Worm (Caenorhabditis elegans) whole organism, L4 larva: ENCODE measurements around the gene unc-51.

Source experiments
- D1046.2 ChIP-seq: fragments of 200-800 bp; sonication (Bioruptor generic); IDR thresholded peaks from 2 replicates; pipeline ENCODE4 v1.3.6; 2022; ENCODE audit warnings: missing genetic modification characterization, missing compliant biosample characterization
- F37D6.2 ChIP-seq: sonication (generic microtip); optimal IDR thresholded peaks from 2 replicates; lab custom pipeline; 2016; ENCODE audit warnings: mild to moderate bottlenecking, missing genetic modification characterization, missing compliant biosample characterization
- F49E8.2 ChIP-seq: sonication (generic microtip); optimal IDR thresholded peaks from 2 replicates; lab custom pipeline; 2016; ENCODE audit warnings: missing compliant biosample characterization, mild to moderate bottlenecking, missing genetic modification characterization, borderline replicate concordance
- Y5F2A.4 ChIP-seq: fragments of 200-800 bp; sonication (Bioruptor generic); optimal IDR thresholded peaks from 2 replicates; lab custom pipeline; 2018; ENCODE audit warnings: mild to moderate bottlenecking, missing genetic modification characterization, missing compliant biosample characterization
- Y75B8A.6 ChIP-seq: fragments of 200-800 bp; sonication (Bioruptor generic); IDR thresholded peaks from 2 replicates; pipeline ENCODE4 v1.3.6; 2022; ENCODE audit warnings: missing genetic modification reagents, missing genetic modification characterization, missing compliant biosample characterization
- aly-2 ChIP-seq: sonication (generic microtip); optimal IDR thresholded peaks from 2 replicates; lab custom pipeline; 2018; ENCODE audit warnings: missing biosample characterization, missing genetic modification characterization
- ama-1 ChIP-seq: fragments of 150-350 bp; optimal IDR thresholded peaks from 2 replicates; lab custom pipeline; 2014; ENCODE audit warnings: inconsistent platforms, mixed read lengths
- arid-1 ChIP-seq: fragments of 200-800 bp; sonication (Bioruptor generic); conservative IDR thresholded peaks from 2 replicates; pipeline ENCODE4 v1.3.6; 2022; ENCODE audit warnings: missing genetic modification reagents, missing genetic modification characterization, missing compliant biosample characterization
- ceh-82 ChIP-seq: sonication (generic microtip); optimal IDR thresholded peaks from 2 replicates; lab custom pipeline; 2017; ENCODE audit warnings: missing biosample characterization, missing genetic modification characterization
- cey-2 ChIP-seq: sonication (generic microtip); optimal IDR thresholded peaks from 3 replicates; lab custom pipeline; 2017; ENCODE audit warnings: missing genetic modification characterization, mild to moderate bottlenecking, missing compliant biosample characterization, antibody characterized with exemption, borderline replicate concordance; ENCODE audit not compliant: insufficient read depth
- daf-12 ChIP-seq: fragments of 150-350 bp; optimal IDR thresholded peaks from 2 replicates; lab custom pipeline; 2014; ENCODE audit warnings: missing biosample characterization, missing genetic modification reagents, missing genetic modification characterization
- daf-16 ChIP-seq, 3 experiments: sonication (generic microtip); optimal IDR thresholded peaks; 2 replicates each; lab custom pipeline; 2016 to 2017; ENCODE audit warnings: missing genetic modification characterization in 3 of 3, missing genetic modification reagents in 3 of 3, mild to moderate bottlenecking in 2 of 3, missing compliant biosample characterization in 2 of 3, missing biosample characterization in 1 of 3, moderate library complexity in 1 of 3
- daf-8 ChIP-seq: fragments of 200-800 bp; sonication (Bioruptor generic); IDR thresholded peaks from 2 replicates; pipeline ENCODE4 v1.3.6; 2022; ENCODE audit warnings: missing genetic modification characterization, missing compliant biosample characterization
- dpl-1 ChIP-seq: fragments of 150-350 bp; optimal IDR thresholded peaks from 2 replicates; lab custom pipeline; 2014; ENCODE audit warnings: missing biosample characterization, missing genetic modification reagents, missing genetic modification characterization
- egl-43 ChIP-seq: fragments of 200-800 bp; sonication (Bioruptor generic); IDR thresholded peaks from 2 replicates; pipeline ENCODE4 v1.3.6; 2022; ENCODE audit warnings: missing genetic modification reagents, missing genetic modification characterization, missing compliant biosample characterization
- gei-8 ChIP-seq: fragments of 200-800 bp; sonication (Bioruptor generic); optimal IDR thresholded peaks from 2 replicates; lab custom pipeline; 2018; ENCODE audit warnings: mild to moderate bottlenecking, missing genetic modification characterization, missing compliant biosample characterization
- hif-1 ChIP-seq, 2 experiments: sonication (generic microtip); optimal IDR thresholded peaks; 2 replicates each; lab custom pipeline; 2016 to 2017; ENCODE audit warnings: missing compliant biosample characterization in 2 of 2, missing genetic modification characterization in 2 of 2, missing genetic modification reagents in 2 of 2, missing genotype in 2 of 2, mild to moderate bottlenecking in 1 of 2
- hmg-1.1 ChIP-seq: fragments of 200-800 bp; sonication (Bioruptor generic); IDR thresholded peaks from 2 replicates; pipeline ENCODE4 v1.3.6; 2022; ENCODE audit warnings: missing genetic modification reagents, missing genetic modification characterization, missing compliant biosample characterization
- lim-7 ChIP-seq: fragments of 200-800 bp; sonication (Bioruptor generic); IDR thresholded peaks from 2 replicates; pipeline ENCODE4 v1.3.6; 2022; ENCODE audit warnings: missing genetic modification characterization, missing compliant biosample characterization
- lin-1 ChIP-seq: fragments of 200-800 bp; sonication (Bioruptor generic); IDR thresholded peaks from 2 replicates; pipeline ENCODE4 v1.3.6; 2022; ENCODE audit warnings: missing genetic modification reagents, missing genetic modification characterization, missing compliant biosample characterization
- lin-29 ChIP-seq: fragments of 200-800 bp; sonication (Bioruptor generic); IDR thresholded peaks from 2 replicates; pipeline ENCODE4 v1.3.6; 2022; ENCODE audit warnings: missing genetic modification reagents, missing genetic modification characterization, missing compliant biosample characterization
- lin-38 ChIP-seq: fragments of 200-800 bp; sonication (Bioruptor generic); IDR thresholded peaks from 2 replicates; pipeline ENCODE4 v1.3.6; 2022; ENCODE audit warnings: missing genetic modification reagents, missing genetic modification characterization, missing compliant biosample characterization
- lin-39 ChIP-seq: fragments of 150-350 bp; optimal IDR thresholded peaks from 2 replicates; lab custom pipeline; 2014; ENCODE audit warnings: missing biosample characterization, missing genetic modification reagents, missing genetic modification characterization
- madf-5 ChIP-seq, 2 experiments: fragments of 200-800 bp; sonication (Bioruptor generic); IDR thresholded peaks; 2 replicates each; pipeline ENCODE4 v1.3.6; 2022; ENCODE audit warnings: missing compliant biosample characterization in 2 of 2, missing genetic modification characterization in 2 of 2
- mdt-29 ChIP-seq: fragments of 200-800 bp; sonication (Bioruptor generic); IDR thresholded peaks from 2 replicates; pipeline ENCODE4 v1.3.6; 2022; ENCODE audit warnings: missing genetic modification reagents, missing genetic modification characterization, missing compliant biosample characterization
- mep-1 ChIP-seq: fragments of 150-350 bp; sonication (generic microtip); optimal IDR thresholded peaks from 3 replicates; lab custom pipeline; 2014; ENCODE audit warnings: missing biosample characterization, missing genetic modification characterization
- nhr-10 ChIP-seq: fragments of 150-350 bp; optimal IDR thresholded peaks from 2 replicates; lab custom pipeline; 2014; ENCODE audit warnings: missing biosample characterization, missing genetic modification characterization
- nhr-102 ChIP-seq: sonication (generic microtip); optimal IDR thresholded peaks from 2 replicates; lab custom pipeline; 2016; ENCODE audit warnings: mild to moderate bottlenecking, missing genetic modification characterization, moderate library complexity, missing compliant biosample characterization
- nhr-25 ChIP-seq: sonication (generic microtip); optimal IDR thresholded peaks from 2 replicates; lab custom pipeline; 2017; ENCODE audit warnings: missing genetic modification characterization, mild to moderate bottlenecking, missing compliant biosample characterization, antibody characterized with exemption, moderate library complexity, borderline replicate concordance; ENCODE audit not compliant: insufficient read depth
- nhr-28 ChIP-seq: fragments of 150-350 bp; optimal IDR thresholded peaks from 2 replicates; lab custom pipeline; 2014; ENCODE audit warnings: missing biosample characterization, missing genetic modification characterization
- nhr-76 ChIP-seq: fragments of 150-350 bp; optimal IDR thresholded peaks from 2 replicates; lab custom pipeline; 2014; ENCODE audit warnings: missing biosample characterization, missing genetic modification characterization
- pqm-1 ChIP-seq: sonication (generic microtip); optimal IDR thresholded peaks from 2 replicates; lab custom pipeline; 2017; ENCODE audit warnings: missing biosample characterization, missing genetic modification characterization
- sdz-12 ChIP-seq: fragments of 200-800 bp; sonication (Bioruptor generic); optimal IDR thresholded peaks from 2 replicates; lab custom pipeline; 2018; ENCODE audit warnings: mild to moderate bottlenecking, missing genetic modification characterization, missing compliant biosample characterization
- set-16 ChIP-seq: fragments of 200-800 bp; sonication (Bioruptor generic); IDR thresholded peaks from 2 replicates; pipeline ENCODE4 v1.3.6; 2022; ENCODE audit warnings: missing genetic modification reagents, missing genetic modification characterization, missing compliant biosample characterization
- snpc-4 ChIP-seq: fragments of 150-350 bp; optimal IDR thresholded peaks from 2 replicates; lab custom pipeline; 2014; ENCODE audit warnings: missing biosample characterization, missing genetic modification characterization
- spr-1 ChIP-seq: sonication (generic microtip); optimal IDR thresholded peaks from 2 replicates; lab custom pipeline; 2016; ENCODE audit warnings: mild to moderate bottlenecking, missing genetic modification characterization, missing compliant biosample characterization
- spr-3 ChIP-seq: fragments of 200-800 bp; sonication (Bioruptor generic); optimal IDR thresholded peaks from 2 replicates; lab custom pipeline; 2018; ENCODE audit warnings: mild to moderate bottlenecking, missing genetic modification characterization, missing compliant biosample characterization
- tra-1 ChIP-seq: fragments of 200-800 bp; sonication (Bioruptor generic); IDR thresholded peaks from 2 replicates; pipeline ENCODE4 v1.3.6; 2022; ENCODE audit warnings: missing genetic modification reagents, missing genetic modification characterization, missing compliant biosample characterization
- unc-62 ChIP-seq, 3 experiments: fragments of 150-350 bp in 1 of 3; sonication (generic microtip); optimal IDR thresholded peaks in 2 of 3; peaks in 1 of 3; 1 replicate in 1 of 3; 2 replicates in 2 of 3; lab custom pipeline; 2014 to 2017; ENCODE audit warnings: missing biosample characterization in 3 of 3, missing genetic modification characterization in 3 of 3, missing genetic modification reagents in 3 of 3, missing genotype in 1 of 3
- vab-7 ChIP-seq: fragments of 200-800 bp; sonication (Bioruptor generic); IDR thresholded peaks from 2 replicates; pipeline ENCODE4 v1.3.6; 2022; ENCODE audit warnings: missing genetic modification reagents, missing genetic modification characterization, missing compliant biosample characterization
- zfp-2 ChIP-seq: sonication (generic microtip); optimal IDR thresholded peaks from 2 replicates; lab custom pipeline; 2016; ENCODE audit warnings: mild to moderate bottlenecking, missing genetic modification characterization, missing compliant biosample characterization
- zfp-3 ChIP-seq: fragments of 200-800 bp; sonication (Bioruptor generic); conservative IDR thresholded peaks from 2 replicates; pipeline ENCODE4 v1.3.6; 2022; ENCODE audit warnings: missing genetic modification reagents, missing genetic modification characterization, missing compliant biosample characterization
- zip-11 ChIP-seq: fragments of 200-800 bp; sonication (Bioruptor generic); IDR thresholded peaks from 2 replicates; pipeline ENCODE4 v1.3.6; 2022; ENCODE audit warnings: missing genetic modification characterization, missing compliant biosample characterization
- ztf-11 ChIP-seq: fragments of 150-350 bp; optimal IDR thresholded peaks from 2 replicates; lab custom pipeline; 2014; ENCODE audit warnings: missing biosample characterization, missing genetic modification characterization
- ztf-7 ChIP-seq: fragments of 150-350 bp; optimal IDR thresholded peaks from 2 replicates; lab custom pipeline; 2014; ENCODE audit warnings: missing biosample characterization, missing genetic modification characterization

Gene unc-51

DNA sequence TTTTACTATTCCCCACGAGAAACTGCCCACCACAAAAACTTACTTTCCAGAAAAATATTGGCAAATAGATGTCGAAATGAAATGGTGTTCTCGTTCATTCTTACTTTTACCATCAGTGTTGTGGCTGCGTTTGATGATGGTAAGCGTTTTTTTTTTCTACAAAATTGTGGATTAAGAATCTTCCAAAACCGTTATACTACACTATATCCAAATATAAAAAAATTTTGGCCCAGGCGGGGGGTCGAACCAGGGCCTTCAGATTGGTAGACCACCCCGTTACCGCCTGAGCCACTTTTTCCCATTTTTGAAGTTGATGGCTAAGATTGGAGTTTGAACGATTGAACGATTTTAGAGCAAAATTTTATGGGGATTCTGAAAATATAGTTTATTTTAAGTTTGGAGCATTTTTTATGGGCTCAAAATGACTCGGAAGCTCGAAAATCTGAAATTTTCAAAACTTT, 18.7 kb upstream of the unc-51 start, which contains the start of gene lgc-55:
Gene lgc-55, plus strand, starts transcription at position 51 of the 461 bp plus-strand sequence.
- TF ChIP-seq gei-8 (GFP tag; lab: Kevin White, UChicago) (no peak), aly-2 (tag; lab: Kevin White, UChicago) (no peak), zip-11 (no peak), ztf-7 (tag; lab: Kevin White, UChicago) (no peak), mdt-29 (GFP tag; lab: Robert Waterston, UW) (no peak), nhr-102 (tag; lab: Kevin White, UChicago) (no peak), zfp-2 (tag; lab: Kevin White, UChicago) (no peak), D1046.2 (GFP tag; lab: Robert Waterston, UW) (no peak), F49E8.2 (tag; lab: Kevin White, UChicago) (no peak), hmg-1.1 (no peak), lin-29 (no peak), lin-38 (GFP tag; lab: Robert Waterston, UW) (no peak), lin-39 (tag; lab: Kevin White, UChicago) (no peak)

DNA sequence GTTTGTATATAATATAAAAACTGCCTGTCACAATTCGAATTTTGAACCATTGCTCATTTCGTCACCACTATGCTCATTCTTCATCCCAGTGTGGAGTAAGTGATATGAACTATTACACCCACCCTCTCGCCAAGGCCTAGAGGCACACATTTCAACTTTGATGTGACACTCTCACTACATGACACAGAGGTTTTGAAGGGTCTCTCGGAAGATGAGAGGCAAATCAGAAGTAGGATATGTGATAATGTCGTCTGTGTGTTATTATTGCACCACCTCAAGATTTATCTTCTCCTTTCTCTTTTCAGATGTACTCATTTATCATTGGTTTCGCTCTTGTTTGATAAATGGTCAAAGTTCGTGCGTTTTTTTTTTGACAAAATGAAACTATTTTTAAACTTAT, 17.1 kb upstream of the unc-51 start:
- no peak for TF ChIP-seq lin-38 (GFP tag; lab: Robert Waterston, UW)
- peak in 1 of 2 experiments; percentile 91 for TF ChIP-seq unc-62 (GFP tag; optimal IDR thresholded peaks at IDR 0.05 in 1 of 2; lab: Kevin White, UChicago)
- no peak for TF ChIP-seq unc-62 (tag; optimal IDR thresholded peaks at IDR 0.05; lab: Kevin White, UChicago)
- TF ChIP-seq, all 104 proteins: peak for 1

DNA sequence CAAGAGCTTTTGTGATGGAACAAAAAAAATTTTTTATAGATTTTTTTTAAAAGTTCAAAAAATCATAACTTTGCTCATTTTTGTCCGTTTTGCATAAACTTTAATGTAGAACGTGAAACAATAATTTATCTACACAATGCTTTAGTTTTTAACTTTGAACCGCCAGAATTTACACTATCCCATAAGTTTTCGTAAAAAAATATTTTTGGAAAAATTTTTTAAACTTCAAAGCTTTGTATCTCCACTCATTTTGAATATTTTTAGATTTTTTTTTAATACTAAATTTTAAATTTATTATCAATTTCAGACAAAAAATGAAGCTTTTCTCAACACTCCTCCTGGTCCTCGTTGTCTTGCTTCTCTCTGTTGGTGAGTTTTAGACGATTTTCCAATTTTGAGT, 7.4 kb upstream of the unc-51 start, which contains the start of gene Y60A3A.21:
Gene Y60A3A.21, plus strand, starts transcription at position 301 of the 400 bp plus-strand sequence.
- no peak for TF ChIP-seq lim-7 (GFP tag; lab: Robert Waterston, UW)
- no peak for TF ChIP-seq egl-43
- TF ChIP-seq F37D6.2, result no peak
- no peak for TF ChIP-seq spr-1 (tag; lab: Kevin White, UChicago)
- no peak for TF ChIP-seq spr-3 (GFP tag; lab: Kevin White, UChicago)
- TF ChIP-seq nhr-10 (tag; lab: Kevin White, UChicago), result no peak
- TF ChIP-seq arid-1, result no peak
- no peak for TF ChIP-seq daf-12 (tag; lab: Kevin White, UChicago)
- no peak for TF ChIP-seq nhr-28 (tag; lab: Kevin White, UChicago)
- no peak for TF ChIP-seq snpc-4 (tag; lab: Kevin White, UChicago)
- TF ChIP-seq F49E8.2 (tag; lab: Kevin White, UChicago), result no peak
- TF ChIP-seq vab-7 (GFP tag; lab: Robert Waterston, UW), result no peak
- no peak for TF ChIP-seq nhr-102 (tag; lab: Kevin White, UChicago)
- no peak for TF ChIP-seq lin-1 (GFP tag; lab: Robert Waterston, UW)
- no peak for TF ChIP-seq lin-39 (tag; lab: Kevin White, UChicago)
- TF ChIP-seq nhr-25, result no peak

DNA sequence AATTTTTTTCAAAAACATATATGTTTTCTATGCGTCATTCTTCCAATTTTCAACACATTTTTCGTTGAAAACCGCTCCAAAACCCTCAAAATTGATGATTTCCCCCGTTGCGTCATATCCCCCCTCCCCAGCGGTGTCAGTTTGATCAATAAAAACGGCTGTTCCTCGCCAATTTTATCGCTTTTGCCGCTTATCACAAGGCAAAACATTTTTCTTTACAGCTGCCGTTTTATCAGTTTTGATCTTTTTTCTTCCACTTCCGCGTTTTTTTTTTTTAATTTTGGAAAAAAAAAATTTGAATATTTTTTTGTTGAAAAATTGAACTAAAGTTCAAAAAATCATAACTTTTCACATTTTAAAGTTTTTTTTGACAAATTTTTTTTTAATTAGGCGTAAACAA, 6.9 kb upstream of the unc-51 start:
- no peak for TF ChIP-seq Y75B8A.6 (GFP tag; lab: Robert Waterston, UW)
- TF ChIP-seq sdz-12 (GFP tag; lab: Kevin White, UChicago), result no peak
- TF ChIP-seq Y5F2A.4 (GFP tag; lab: Kevin White, UChicago), result no peak
- TF ChIP-seq madf-5 (GFP tag; IDR thresholded peaks at IDR 0.05; lab: Robert Waterston, UW), result no peak
- TF ChIP-seq dpl-1 (GFP tag; lab: Kevin White, UChicago), result no peak
- no peak for TF ChIP-seq mdt-29 (GFP tag; lab: Robert Waterston, UW)
- no peak for TF ChIP-seq nhr-76 (tag; lab: Kevin White, UChicago)
- TF ChIP-seq cey-2, result no peak
- no peak for TF ChIP-seq daf-8
- no peak for TF ChIP-seq tra-1
- TF ChIP-seq mep-1 (tag; lab: Kevin White, UChicago), result no peak
- TF ChIP-seq lin-29, result no peak
- TF ChIP-seq hif-1 (tag; optimal IDR thresholded peaks at IDR 0.05; lab: Kevin White, UChicago), result no peak
- no peak for TF ChIP-seq daf-16 (GFP tag; optimal IDR thresholded peaks at IDR 0.05; lab: Kevin White, UChicago)
- peak; percentile 28 for TF ChIP-seq daf-16 (tag; optimal IDR thresholded peaks at IDR 0.05; lab: Kevin White, UChicago)
- TF ChIP-seq ztf-11 (tag; lab: Kevin White, UChicago), result no peak
- no peak for TF ChIP-seq zfp-3 (GFP tag; lab: Robert Waterston, UW)
- no peak for TF ChIP-seq ceh-82
- no peak for TF ChIP-seq set-16 (GFP tag; lab: Robert Waterston, UW)
- peak; percentile 56 for TF ChIP-seq pqm-1
- no peak for TF ChIP-seq ama-1 (lab: Kevin White, UChicago)
- no peak for TF ChIP-seq D1046.2 (GFP tag; lab: Robert Waterston, UW)
